Worm (Caenorhabditis elegans): Measurements from ENCODE around the gene C43F9.7.

Gene C43F9.7

ce11 chrIV:10593570-10593969, at the start of gene C43F9.7:
Gene C43F9.7 (minus strand): TSS chrIV:10593670.
- TF ChIP-seq sma-3 (GFP tag; optimal IDR thresholded peaks at IDR 0.05) = no peak
- TF ChIP-seq sem-4 (tag; optimal IDR thresholded peaks at IDR 0.05) = no peak
- no peak for TF ChIP-seq egl-27 (tag; optimal IDR thresholded peaks at IDR 0.05)
- no peak for TF ChIP-seq nhr-6 (tag; optimal IDR thresholded peaks at IDR 0.05)
- TF ChIP-seq unc-62 (GFP tag; optimal IDR thresholded peaks at IDR 0.05) = no peak
- TF ChIP-seq ama-1 (optimal IDR thresholded peaks at IDR 0.05) = no peak
- no peak for TF ChIP-seq unc-39 (tag; optimal IDR thresholded peaks at IDR 0.05)
- no peak for TF ChIP-seq lin-13 (GFP tag; optimal IDR thresholded peaks at IDR 0.05)
- no peak for TF ChIP-seq ztf-4 (tag; optimal IDR thresholded peaks at IDR 0.05)

ce11 chrIV:10638977-10639376, 45.5 kb upstream of the C43F9.7 start, which contains the start of gene F56C4.2:
Gene F56C4.2 (plus strand): TSS chrIV:10639277.
- no peak for TF ChIP-seq ceh-16 (tag; optimal IDR thresholded peaks at IDR 0.05)
- no peak for TF ChIP-seq unc-39 (tag; optimal IDR thresholded peaks at IDR 0.05)

ce11 chrIV:10636649-10637048, 43.2 kb upstream of the C43F9.7 start, which contains the start of gene F56C4.1:
Gene F56C4.1 (plus strand): TSS chrIV:10636949.
- no peak for TF ChIP-seq unc-62 (GFP tag; optimal IDR thresholded peaks at IDR 0.05)

- TF ChIP-seq unc-55 (GFP tag; optimal IDR thresholded peaks at IDR 0.05) = no peak
- TF ChIP-seq nhr-77 (tag; optimal IDR thresholded peaks at IDR 0.05) = no peak
- TF ChIP-seq fos-1 (tag; optimal IDR thresholded peaks at IDR 0.05) = peak; percentile 41
- no peak for TF ChIP-seq zag-1 (tag; optimal IDR thresholded peaks at IDR 0.05)
- no peak for TF ChIP-seq ZK546.5 (tag; optimal IDR thresholded peaks at IDR 0.05)
- peak; percentile 55 for TF ChIP-seq crh-2 (tag; optimal IDR thresholded peaks at IDR 0.05)
- TF ChIP-seq F13H6.1 (tag; optimal IDR thresholded peaks at IDR 0.05) = no peak
- TF ChIP-seq ztf-11 (tag; optimal IDR thresholded peaks at IDR 0.05) = no peak
- TF ChIP-seq sma-9 (GFP tag; optimal IDR thresholded peaks at IDR 0.05) = no peak
- no peak for TF ChIP-seq sma-9 (tag; optimal IDR thresholded peaks at IDR 0.05)
- TF ChIP-seq ceh-16 (tag; optimal IDR thresholded peaks at IDR 0.05) = no peak
- no peak for TF ChIP-seq elt-1 (tag; optimal IDR thresholded peaks at IDR 0.05)
- TF ChIP-seq ama-1 (optimal IDR thresholded peaks at IDR 0.05) = no peak
- no peak for TF ChIP-seq lsy-2 (tag; optimal IDR thresholded peaks at IDR 0.05)
These were observed 37.6 kb upstream of the C43F9.7 start, which contains the start of gene F56C4.4 for ce11 chrIV:10630953-10631554. Gene F56C4.4 (minus strand): TSS chrIV:10631267.

ce11 chrIV:10628724-10629123, 35.3 kb upstream of the C43F9.7 start, which contains the start of gene R09H10.5:
Gene R09H10.5 (minus strand): TSS chrIV:10628829.
- TF ChIP-seq fos-1 (tag; optimal IDR thresholded peaks at IDR 0.05) (peak; percentile 53), ceh-82 (tag; optimal IDR thresholded peaks at IDR 0.05) (no peak)

ce11 chrIV:10620811-10621210, 27.3 kb upstream of the C43F9.7 start, which contains the start of gene R09H10.7:
Gene R09H10.7 (plus strand): TSS chrIV:10621111.
- TF ChIP-seq unc-55 (GFP tag; optimal IDR thresholded peaks at IDR 0.05) = no peak
- TF ChIP-seq nhr-12 (tag; optimal IDR thresholded peaks at IDR 0.05) = no peak

ce11 chrIV:10617099-10617498, 23.6 kb upstream of the C43F9.7 start:
- TF ChIP-seq crh-2 (tag; optimal IDR thresholded peaks at IDR 0.05) (peak; percentile 21), nhr-21 (tag; optimal IDR thresholded peaks at IDR 0.05) (peak; percentile 2), nhr-25 (tag; optimal IDR thresholded peaks at IDR 0.05) (peak; percentile 81), aly-2 (tag; optimal IDR thresholded peaks at IDR 0.05) (no peak), nhr-129 (tag; optimal IDR thresholded peaks at IDR 0.05) (peak; percentile 3)

ce11 chrIV:10616366-10616765, 22.9 kb upstream of the C43F9.7 start:
- peak; percentile 31 for TF ChIP-seq nhr-21 (tag; optimal IDR thresholded peaks at IDR 0.05)
- no peak for TF ChIP-seq lsy-2 (tag; optimal IDR thresholded peaks at IDR 0.05)
